Worm (Caenorhabditis elegans): Measurements from ENCODE around the gene clec-83.

Gene clec-83

DNA sequence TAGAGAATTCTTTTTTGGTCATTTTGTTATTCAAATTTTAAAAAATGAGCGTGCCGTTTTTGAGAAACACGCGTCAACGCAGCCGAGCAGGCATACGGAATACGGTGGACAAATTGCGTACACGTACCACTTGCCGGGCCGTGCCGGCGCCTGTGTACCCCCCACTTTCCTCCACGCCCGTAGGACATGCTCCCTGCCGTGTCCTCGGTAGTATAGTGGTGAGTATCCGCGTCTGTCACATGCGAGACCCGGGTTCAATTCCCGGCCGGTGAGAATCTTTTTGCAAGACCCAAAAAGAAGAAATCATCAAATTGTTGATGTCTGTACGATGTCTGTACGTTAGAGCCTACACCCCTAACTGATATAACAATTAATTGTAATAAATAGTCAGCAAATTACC is 33.1 kb downstream of the clec-83 start:
- TF ChIP-seq Y53F4B.3 (GFP tag; IDR thresholded peaks at IDR 0.05) (no peak), Y67H2A.10 (GFP tag; conservative IDR thresholded peaks at IDR 0.05) (no peak), somi-1 (GFP tag; optimal IDR thresholded peaks at IDR 0.05) (no peak), C17E4.6 (GFP tag; IDR thresholded peaks at IDR 0.05) (no peak), nfya-2 (GFP tag; IDR thresholded peaks at IDR 0.05) (no peak), lag-1 (GFP tag; IDR thresholded peaks at IDR 0.05) (no peak), efl-1 (GFP tag; optimal IDR thresholded peaks at IDR 0.05) (no peak), hlh-26 (GFP tag; conservative IDR thresholded peaks at IDR 0.05) (no peak), sdz-38 (tag; optimal IDR thresholded peaks at IDR 0.05) (no peak), Y95B8A.8 (GFP tag; IDR thresholded peaks at IDR 0.05) (no peak), lin-40 (tag; optimal IDR thresholded peaks at IDR 0.05) (no peak), ceh-58 (GFP tag; IDR thresholded peaks at IDR 0.05) (no peak), F37B4.10 (GFP tag; IDR thresholded peaks at IDR 0.05) (no peak), bed-2 (GFP tag; IDR thresholded peaks at IDR 0.05) (no peak), F57A8.1 (GFP tag; optimal IDR thresholded peaks at IDR 0.05) (no peak), hsf-1 (GFP tag; IDR thresholded peaks at IDR 0.05) (no peak), madf-10 (tag; optimal IDR thresholded peaks at IDR 0.05) (no peak), pha-4 (tag; optimal IDR thresholded peaks at IDR 0.05) (no peak), tlf-1 (GFP tag; optimal IDR thresholded peaks at IDR 0.05) (no peak), F33H1.4 (GFP tag; IDR thresholded peaks at IDR 0.05) (peak; percentile 35; the same call in 1 of the 2 replicates), tbx-9 (tag; optimal IDR thresholded peaks at IDR 0.05; ENCODE audit: borderline replicate concordance) (no peak), T07F8.4 (tag; optimal IDR thresholded peaks at IDR 0.05) (no peak), ztf-26 (tag; optimal IDR thresholded peaks at IDR 0.05) (no peak), nhr-120 (GFP tag; IDR thresholded peaks at IDR 0.05) (no peak), athp-1 (tag; optimal IDR thresholded peaks at IDR 0.05) (no peak), F10E7.11 (tag; optimal IDR thresholded peaks at IDR 0.05) (no peak), B0019.2 (GFP tag; conservative IDR thresholded peaks at IDR 0.05) (0 out of 2 replicates have a peak, but pooled peaks have one; percentile 8), gei-17 (GFP tag; optimal IDR thresholded peaks at IDR 0.05) (no peak), akir-1 (GFP tag; optimal IDR thresholded peaks at IDR 0.05) (no peak), dpl-1 (GFP tag; optimal IDR thresholded peaks at IDR 0.05) (no peak), atf-7 (tag; optimal IDR thresholded peaks at IDR 0.05) (no peak), egl-18 (GFP tag; IDR thresholded peaks at IDR 0.05) (no peak), Y53G8AR.9 (GFP tag; conservative IDR thresholded peaks at IDR 0.05) (no peak), snpc-1.3 (tag; optimal IDR thresholded peaks at IDR 0.05; ENCODE audit: insufficient read depth) (no peak), T26A5.8 (tag; optimal IDR thresholded peaks at IDR 0.05) (no peak), unc-130 (GFP tag; optimal IDR thresholded peaks at IDR 0.05) (no peak), nhr-179 (tag; optimal IDR thresholded peaks at IDR 0.05) (no peak), sptf-2 (GFP tag; optimal IDR thresholded peaks at IDR 0.05) (no peak), nhr-80 (tag; optimal IDR thresholded peaks at IDR 0.05) (no peak), let-607 (tag; optimal IDR thresholded peaks at IDR 0.05) (peak in 1 of 2 experiments; percentile 10), ceh-27 (GFP tag; optimal IDR thresholded peaks at IDR 0.05) (no peak), nfyb-1 (GFP tag; IDR thresholded peaks at IDR 0.05) (no peak), ztf-25 (GFP tag; IDR thresholded peaks at IDR 0.05) (no peak), chd-7 (tag; optimal IDR thresholded peaks at IDR 0.05) (peak; percentile 17), nhr-27 (tag; optimal IDR thresholded peaks at IDR 0.05) (no peak), lsl-1 (GFP tag; optimal IDR thresholded peaks at IDR 0.05) (peak; percentile 7), cebp-2 (GFP tag; IDR thresholded peaks at IDR 0.05) (peak; percentile 33; the same call in 1 of the 2 replicates), cebp-1 (GFP tag; IDR thresholded peaks at IDR 0.05) (no peak), cebp-1 (tag; optimal IDR thresholded peaks at IDR 0.05) (no peak), mes-4 (tag; optimal IDR thresholded peaks at IDR 0.05) (peak; percentile 26)
